Worm (Caenorhabditis elegans): ENCODE results near the gene fbxb-21.
"Not testable (repeated sequence)": the region's sequence is repeated elsewhere in the genome, so short reads cannot be mapped to it uniquely, and the experiment has no call there.

fbxb-21 gene

DNA sequence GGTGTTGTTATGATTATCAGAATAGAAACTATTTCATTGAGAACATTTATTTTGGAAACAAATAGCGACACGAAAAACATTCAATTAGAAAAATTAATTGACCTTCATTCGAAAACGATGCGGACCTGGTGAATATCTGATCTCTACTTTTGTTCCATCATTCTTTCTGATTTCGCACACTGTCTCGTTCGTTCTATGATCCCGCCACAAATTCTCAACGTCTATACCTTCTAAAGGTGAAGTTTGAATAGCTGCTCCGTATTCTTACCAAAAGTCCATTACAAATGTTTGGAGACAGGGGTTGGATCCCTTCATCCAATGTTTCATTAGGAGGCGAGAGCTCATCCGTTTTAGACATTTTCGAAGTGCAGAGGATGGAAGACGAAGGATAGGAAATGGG lies 3.1 kb upstream of the fbxb-21 start, which contains the start of gene fbxb-16:
fbxb-16 (minus strand) TSS at position 101 of the 400 bp plus-strand sequence.
- no peak for TF ChIP-seq nhr-28 (tag; optimal IDR thresholded peaks at IDR 0.05)
- no peak for TF ChIP-seq lsy-2 (tag; optimal IDR thresholded peaks at IDR 0.05)
- TF ChIP-seq ceh-43 (GFP tag; optimal IDR thresholded peaks at IDR 0.05) = no peak
- TF ChIP-seq cnd-1 (tag; optimal IDR thresholded peaks at IDR 0.05) = no peak
- no peak for TF ChIP-seq elt-1 (tag; optimal IDR thresholded peaks at IDR 0.05; ENCODE audit: borderline replicate concordance, insufficient read depth)
- no peak for TF ChIP-seq unc-39 (tag; optimal IDR thresholded peaks at IDR 0.05)
- TF ChIP-seq unc-120 (tag; optimal IDR thresholded peaks at IDR 0.05; ENCODE audit: poor library complexity, severe bottlenecking) = no peak
- no peak for TF ChIP-seq nhr-2 (tag; optimal IDR thresholded peaks at IDR 0.05)

DNA sequence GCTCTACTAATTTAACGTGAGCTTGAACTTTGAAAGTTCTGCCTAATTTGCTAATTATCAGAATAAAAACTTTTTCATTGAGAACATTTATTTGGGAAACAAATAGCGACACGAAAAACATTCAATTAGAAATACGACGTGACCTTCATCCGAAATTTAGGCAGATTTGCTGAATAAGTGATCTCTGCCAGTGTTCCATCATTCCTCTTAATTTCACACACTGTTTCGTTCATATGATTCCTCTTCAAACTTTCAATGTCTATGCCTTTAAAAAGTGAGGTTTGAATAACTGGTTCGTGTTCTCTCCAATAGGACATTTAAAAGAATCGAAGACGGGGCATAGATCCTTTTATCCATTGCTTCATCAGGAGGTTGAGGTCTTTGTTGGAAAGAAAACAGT lies 1.8 kb upstream of the fbxb-21 start, which contains the start of gene fbxb-20:
fbxb-20 (minus strand) TSS at position 101 of the 400 bp plus-strand sequence.
- no peak for TF ChIP-seq nhr-28 (tag; optimal IDR thresholded peaks at IDR 0.05)
- TF ChIP-seq sptf-1 (tag; optimal IDR thresholded peaks at IDR 0.05) = no peak
- TF ChIP-seq lin-13 (tag; optimal IDR thresholded peaks at IDR 0.05) = no peak
- TF ChIP-seq ztf-11 (tag; optimal IDR thresholded peaks at IDR 0.05) = no peak
- TF ChIP-seq unc-39 (tag; optimal IDR thresholded peaks at IDR 0.05) = no peak
- no peak for TF ChIP-seq mls-2 (tag; optimal IDR thresholded peaks at IDR 0.05)
- TF ChIP-seq snpc-4 (tag; optimal IDR thresholded peaks at IDR 0.05) = no peak
- TF ChIP-seq blmp-1 (tag; optimal IDR thresholded peaks at IDR 0.05) = no peak
- no peak for TF ChIP-seq unc-62 (GFP tag; optimal IDR thresholded peaks at IDR 0.05)
- TF ChIP-seq mab-5 (tag; optimal IDR thresholded peaks at IDR 0.05) = no peak
- no peak for TF ChIP-seq bed-3 (GFP tag; optimal IDR thresholded peaks at IDR 0.05)
- no peak for TF ChIP-seq cnd-1 (tag; optimal IDR thresholded peaks at IDR 0.05)
- TF ChIP-seq drap-1 (GFP tag; optimal IDR thresholded peaks at IDR 0.05) = no peak
- TF ChIP-seq ces-1 (GFP tag; optimal IDR thresholded peaks at IDR 0.05) = no peak
- TF ChIP-seq unc-120 (tag; optimal IDR thresholded peaks at IDR 0.05; ENCODE audit: poor library complexity, severe bottlenecking) = no peak
- TF ChIP-seq lin-32 (GFP tag; optimal IDR thresholded peaks at IDR 0.05) = no peak
- no peak for TF ChIP-seq M03D4.4 (tag; optimal IDR thresholded peaks at IDR 0.05)
- TF ChIP-seq ham-2 (GFP tag; optimal IDR thresholded peaks at IDR 0.05) = no peak
- no peak for TF ChIP-seq nhr-12 (tag; optimal IDR thresholded peaks at IDR 0.05)

DNA sequence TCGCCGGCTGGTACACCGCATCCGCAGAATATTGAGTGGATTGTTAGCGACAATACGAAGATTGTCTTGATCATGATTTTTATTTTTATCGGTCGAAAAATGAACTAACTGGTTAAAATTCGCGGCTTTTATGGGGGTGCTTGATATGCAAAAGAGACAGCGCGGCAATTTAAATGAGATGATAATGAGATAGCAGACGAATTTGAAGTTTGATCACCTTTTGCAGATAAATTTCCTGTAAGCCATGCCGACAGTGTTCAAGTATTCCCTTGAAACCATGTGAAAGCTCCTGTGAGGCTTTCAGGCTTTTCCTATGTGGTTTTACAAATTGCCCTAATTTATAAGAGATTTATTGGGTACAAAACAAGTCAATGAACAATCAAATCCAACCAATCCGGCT lies 2.5 kb downstream of the fbxb-21 start, which contains the start of gene ZC204.17:
ZC204.17 (minus strand) TSS at position 101 of the 400 bp plus-strand sequence.
- TF ChIP-seq nhr-2 (tag; optimal IDR thresholded peaks at IDR 0.05) = no peak

DNA sequence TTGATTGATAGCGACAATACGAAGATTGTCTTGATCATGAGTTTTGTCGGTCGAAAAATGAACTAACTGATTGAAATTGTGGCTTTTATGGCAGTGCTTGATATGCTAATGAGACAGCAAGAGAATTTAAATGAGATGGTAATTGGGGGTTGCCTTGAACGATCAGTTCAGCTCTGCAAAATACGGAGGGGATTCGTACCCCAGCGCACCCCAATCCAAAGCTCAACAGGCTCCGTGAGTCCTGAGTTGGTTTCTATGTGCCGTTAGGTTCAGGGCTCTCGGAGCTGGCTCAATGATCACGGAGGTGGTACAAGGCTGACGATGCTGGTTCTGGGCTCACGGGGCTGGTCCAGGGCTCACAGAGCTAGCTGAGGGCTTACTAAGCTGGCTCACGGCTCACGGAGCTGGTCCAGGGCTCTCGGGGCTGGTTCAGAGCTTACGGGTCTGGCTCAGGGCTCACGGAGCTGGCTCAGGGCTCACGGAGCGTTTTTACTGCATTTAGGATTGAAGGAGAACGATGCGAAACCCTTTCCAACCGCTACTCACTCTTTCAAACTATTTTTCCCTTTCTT lies 3.8 kb downstream of the fbxb-21 start, which contains the start of gene ZC204.6:
ZC204.6 (minus strand) TSS at position 51 of the 572 bp plus-strand sequence.
- TF ChIP-seq drap-1 (GFP tag; optimal IDR thresholded peaks at IDR 0.05) = no peak

DNA sequence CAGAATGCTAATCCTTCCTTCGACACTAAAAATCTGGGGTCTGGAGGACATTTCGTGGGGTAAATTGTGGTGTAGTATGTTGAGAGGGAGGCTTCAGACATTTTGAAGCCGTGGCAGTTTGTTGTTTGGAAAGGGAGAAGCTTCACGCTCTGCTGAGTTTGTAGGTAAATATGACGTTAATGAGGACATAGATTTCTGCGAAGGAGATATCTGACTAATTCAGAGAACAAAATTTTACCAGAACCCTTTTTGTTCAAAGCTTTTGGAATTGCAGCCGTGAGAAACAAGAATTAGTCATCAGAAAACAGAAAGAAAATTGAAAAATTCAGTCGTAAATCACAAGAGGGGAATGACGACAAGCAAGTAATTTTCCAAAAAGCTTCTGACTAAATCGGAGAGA lies 8.2 kb downstream of the fbxb-21 start, which contains the start of gene srh-72:
srh-72 (minus strand) TSS at position 101 of the 400 bp plus-strand sequence.
- TF ChIP-seq lsy-2 (tag; optimal IDR thresholded peaks at IDR 0.05) = no peak
- no peak for TF ChIP-seq sem-2 (GFP tag; optimal IDR thresholded peaks at IDR 0.05)
- TF ChIP-seq sptf-1 (tag; optimal IDR thresholded peaks at IDR 0.05) = no peak
- no peak for TF ChIP-seq cnd-1 (tag; optimal IDR thresholded peaks at IDR 0.05)
- TF ChIP-seq unc-120 (tag; optimal IDR thresholded peaks at IDR 0.05; ENCODE audit: poor library complexity, severe bottlenecking) = no peak
- no peak for TF ChIP-seq hlh-1 (tag; optimal IDR thresholded peaks at IDR 0.05)
- TF ChIP-seq bed-3 (GFP tag; optimal IDR thresholded peaks at IDR 0.05) = no peak
- TF ChIP-seq elt-3 (tag; optimal IDR thresholded peaks at IDR 0.05) = no peak
- TF ChIP-seq ceh-43 (GFP tag; optimal IDR thresholded peaks at IDR 0.05) = no peak
- no peak for TF ChIP-seq mls-2 (tag; optimal IDR thresholded peaks at IDR 0.05)
- no peak for TF ChIP-seq lin-13 (tag; optimal IDR thresholded peaks at IDR 0.05)
- no peak for TF ChIP-seq tbx-8 (GFP tag; optimal IDR thresholded peaks at IDR 0.05)
- no peak for TF ChIP-seq mep-1 (tag; optimal IDR thresholded peaks at IDR 0.05)
- no peak for TF ChIP-seq lin-32 (GFP tag; optimal IDR thresholded peaks at IDR 0.05)
- TF ChIP-seq nhr-28 (tag; optimal IDR thresholded peaks at IDR 0.05) = no peak
- TF ChIP-seq nhr-12 (tag; optimal IDR thresholded peaks at IDR 0.05) = no peak

DNA sequence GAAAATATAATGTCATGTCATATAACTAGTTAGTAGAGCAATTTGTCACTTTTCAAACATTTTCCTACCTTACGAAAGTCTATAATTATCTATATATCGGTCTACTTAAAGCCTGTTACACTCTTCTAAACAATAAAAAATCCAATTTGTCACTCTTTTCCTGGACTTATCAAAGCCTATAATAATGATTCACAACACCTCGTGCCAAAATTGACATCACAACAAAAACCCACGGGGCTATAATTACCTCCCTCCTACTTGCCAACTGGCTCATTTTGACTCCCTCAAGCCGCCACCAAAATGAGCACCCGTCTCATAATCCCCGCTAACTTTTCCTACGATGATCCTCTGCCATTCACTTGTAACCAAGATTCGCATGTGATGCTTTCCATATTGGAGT lies 12.3 kb downstream of the fbxb-21 start, which contains the start of gene srg-20:
srg-20 (plus strand) TSS at position 301 of the 400 bp plus-strand sequence.
- not testable (repeated sequence) for TF ChIP-seq sem-2 (GFP tag; optimal IDR thresholded peaks at IDR 0.05); hlh-1 (tag; optimal IDR thresholded peaks at IDR 0.05); bed-3 (GFP tag; optimal IDR thresholded peaks at IDR 0.05)
